Worm (Caenorhabditis elegans): ENCODE data around the gene ruvb-1.

DNA sequence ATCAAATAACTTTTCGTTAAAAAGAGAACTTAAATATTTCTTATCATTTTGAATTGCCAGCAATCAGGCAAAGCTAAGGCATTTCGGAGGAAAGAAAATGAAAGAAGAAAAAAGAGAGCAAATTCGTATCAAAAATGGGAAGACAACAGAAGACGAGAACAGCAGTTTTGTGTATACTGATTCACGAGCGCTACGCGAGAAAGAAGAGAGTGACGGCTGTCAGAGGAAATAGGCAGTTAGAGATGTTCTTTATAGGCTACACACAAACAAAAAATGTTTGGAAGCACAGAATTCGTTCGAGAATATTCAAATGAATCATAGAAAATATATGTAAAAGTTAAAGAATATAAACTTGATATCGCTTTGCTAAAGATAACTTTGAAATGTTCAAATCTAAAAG is 4.2 kb upstream of the ruvb-1 start:
- TF ChIP-seq flt-1 (GFP tag; IDR thresholded peaks at IDR 0.05): no peak
- TF ChIP-seq tab-1 (GFP tag; IDR thresholded peaks at IDR 0.05): no peak
- TF ChIP-seq med-1 (GFP tag; optimal IDR thresholded peaks at IDR 0.05; ENCODE audit: insufficient read depth): no peak
- no peak for TF ChIP-seq ref-1 (GFP tag; conservative IDR thresholded peaks at IDR 0.05)

All from whole organism, midembryonic.